Worm (Caenorhabditis elegans): ENCODE data around the gene ndua-5.

DNA sequence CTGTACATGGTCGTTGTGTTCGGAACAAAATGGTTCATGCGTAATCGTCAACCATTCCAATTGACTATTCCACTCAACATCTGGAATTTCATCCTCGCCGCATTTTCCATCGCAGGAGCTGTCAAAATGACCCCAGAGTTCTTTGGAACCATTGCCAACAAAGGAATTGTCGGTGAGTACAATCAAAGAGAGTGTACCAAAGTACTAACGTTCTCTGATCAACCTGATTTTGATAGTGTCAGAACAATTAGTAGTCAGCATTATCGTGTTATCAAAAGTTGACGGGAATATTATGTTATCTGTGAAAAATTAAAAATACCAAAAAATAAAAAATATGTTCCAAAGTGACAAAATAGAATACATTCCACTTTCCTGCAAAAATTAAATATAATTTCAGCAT is 2.3 kb upstream of the ndua-5 start:
- TF ChIP-seq pha-4 (tag; optimal IDR thresholded peaks at IDR 0.05) (no peak), C06A6.2 (GFP tag; conservative IDR thresholded peaks at IDR 0.05) (no peak), unc-62 (GFP tag; optimal IDR thresholded peaks at IDR 0.05) (no peak), attf-6 (GFP tag; IDR thresholded peaks at IDR 0.05) (no peak), D2030.7 (GFP tag; IDR thresholded peaks at IDR 0.05) (no peak), zfh-2 (GFP tag; conservative IDR thresholded peaks at IDR 0.05) (no peak), lin-26 (GFP tag; IDR thresholded peaks at IDR 0.05) (no peak), snpc-4 (GFP tag; optimal IDR thresholded peaks at IDR 0.05) (no peak), snpc-4 (tag; optimal IDR thresholded peaks at IDR 0.05) (no peak), mcd-1 (GFP tag; IDR thresholded peaks at IDR 0.05) (no peak), egrh-3 (GFP tag; IDR thresholded peaks at IDR 0.05) (no peak)

All from whole organism, young adult.